Fruit fly (Drosophila melanogaster): ENCODE results near the gene Arp5.

Gene Arp5

dm6 chr3R:18226043-18226808, 40.9 kb downstream of the Arp5 start, which contains the start of the genes CG7168 and Mdh2 (continued):
- no peak for TF ChIP-seq Ssrp (tag; optimal IDR thresholded peaks at IDR 0.05)
- TF ChIP-seq CG1647 (GFP tag; optimal IDR thresholded peaks at IDR 0.05), result no peak
- TF ChIP-seq CG17186 (GFP tag; optimal IDR thresholded peaks at IDR 0.05), result peak; percentile 19
- peak; percentile 99 for TF ChIP-seq trem (tag; optimal IDR thresholded peaks at IDR 0.05)
- no peak for TF ChIP-seq CG3838 (GFP tag; optimal IDR thresholded peaks at IDR 0.05)
- TF ChIP-seq sob (GFP tag; IDR thresholded peaks at IDR 0.05), result no peak
- no peak for TF ChIP-seq fu2 (GFP tag; optimal IDR thresholded peaks at IDR 0.05)
- TF ChIP-seq Hr78 (GFP tag; optimal IDR thresholded peaks at IDR 0.05), result no peak
- peak; percentile 16 for TF ChIP-seq CG10267 (tag; optimal IDR thresholded peaks at IDR 0.05)
- no peak for TF ChIP-seq CG17612 (GFP tag; IDR thresholded peaks at IDR 0.05)
- no peak for TF ChIP-seq CG17328 (GFP tag; IDR thresholded peaks at IDR 0.05)
- peak; percentile 81 for TF ChIP-seq CG16813 (GFP tag; IDR thresholded peaks at IDR 0.05; ENCODE audit: partially characterized antibody)
- no peak for TF ChIP-seq Xbp1 (GFP tag; optimal IDR thresholded peaks at IDR 0.05)
- no peak for TF ChIP-seq Lpt (GFP tag; optimal IDR thresholded peaks at IDR 0.05)
- TF ChIP-seq inv (GFP tag; IDR thresholded peaks at IDR 0.05; ENCODE audit: partially characterized antibody), result peak; percentile 63
- no peak for TF ChIP-seq hkb (optimal IDR thresholded peaks at IDR 0.05)
- TF ChIP-seq hkb (GFP tag; IDR thresholded peaks at IDR 0.05), result no peak
- TF ChIP-seq lmd (GFP tag; IDR thresholded peaks at IDR 0.05), result no peak; the same call in 1 of the 2 replicates
- no peak for TF ChIP-seq esg (GFP tag; conservative IDR thresholded peaks at IDR 0.05)
- TF ChIP-seq ac (GFP tag; optimal IDR thresholded peaks at IDR 0.05), result no peak
- no peak for TF ChIP-seq Deaf1 (tag; optimal IDR thresholded peaks at IDR 0.05)
- peak; percentile 79 for TF ChIP-seq CG42726 (GFP tag; IDR thresholded peaks at IDR 0.05; ENCODE audit: partially characterized antibody)
- no peak for TF ChIP-seq CG12219 (GFP tag; optimal IDR thresholded peaks at IDR 0.05)
- TF ChIP-seq YL-1 (GFP tag; optimal IDR thresholded peaks at IDR 0.05), result peak; percentile 0
- TF ChIP-seq klu (GFP tag; IDR thresholded peaks at IDR 0.05), result peak; percentile 30; the same call in 1 of the 2 replicates
- no peak for TF ChIP-seq CG2202 (tag; optimal IDR thresholded peaks at IDR 0.05)
- peak; percentile 25 for TF ChIP-seq sug (tag; optimal IDR thresholded peaks at IDR 0.05)
- no peak for TF ChIP-seq C15 (GFP tag; IDR thresholded peaks at IDR 0.05)
- no peak for TF ChIP-seq nom (GFP tag; optimal IDR thresholded peaks at IDR 0.05)
- no peak for TF ChIP-seq Dek (tag; optimal IDR thresholded peaks at IDR 0.05)
- TF ChIP-seq seq (GFP tag; IDR thresholded peaks at IDR 0.05), result no peak
- TF ChIP-seq CG6791 (GFP tag; IDR thresholded peaks at IDR 0.05; ENCODE audit: partially characterized antibody), result peak; percentile 86
- no peak for TF ChIP-seq cwo (GFP tag; optimal IDR thresholded peaks at IDR 0.05)
- TF ChIP-seq unpg (GFP tag; optimal IDR thresholded peaks at IDR 0.05), result no peak
- TF ChIP-seq CG1233 (GFP tag; optimal IDR thresholded peaks at IDR 0.05), result no peak
- no peak for TF ChIP-seq oc (tag; optimal IDR thresholded peaks at IDR 0.05)
- no peak for TF ChIP-seq gce (GFP tag; IDR thresholded peaks at IDR 0.05)
- peak; percentile 67 for TF ChIP-seq Ets97D (GFP tag; optimal IDR thresholded peaks at IDR 0.05)
- TF ChIP-seq nau (GFP tag; optimal IDR thresholded peaks at IDR 0.05), result no peak
- no peak for TF ChIP-seq CG4282 (GFP tag; optimal IDR thresholded peaks at IDR 0.05)
- no peak for TF ChIP-seq H2.0 (GFP tag; IDR thresholded peaks at IDR 0.05)
- no peak for TF ChIP-seq CG10565 (GFP tag; optimal IDR thresholded peaks at IDR 0.05)
- TF ChIP-seq CG31224 (GFP tag; IDR thresholded peaks at IDR 0.05), result no peak
- TF ChIP-seq CG12942 (GFP tag; optimal IDR thresholded peaks at IDR 0.05), result no peak
- no peak for TF ChIP-seq Stat92E (GFP tag; optimal IDR thresholded peaks at IDR 0.05)
- TF ChIP-seq usp (GFP tag; optimal IDR thresholded peaks at IDR 0.05), result no peak
- TF ChIP-seq Atf6 (GFP tag; IDR thresholded peaks at IDR 0.05), result no peak
- TF ChIP-seq en (GFP tag; optimal IDR thresholded peaks at IDR 0.05), result no peak
- TF ChIP-seq org-1 (GFP tag; optimal IDR thresholded peaks at IDR 0.05), result no peak
